Worm (Caenorhabditis elegans) whole organism, mixed stage, embryonic: ENCODE measurements around the gene aipl-1.

Experiments
- ces-1 ChIP-seq: fragments of 150-350 bp; optimal IDR thresholded peaks from 2 replicates; lab custom pipeline; 2014; ENCODE audit warnings: missing biosample characterization, missing genetic modification reagents, missing genetic modification characterization
- elt-1 ChIP-seq: sonication (generic microtip); optimal IDR thresholded peaks from 2 replicates; lab custom pipeline; 2017; ENCODE audit warnings: missing genetic modification characterization, mild to moderate bottlenecking, missing compliant biosample characterization, antibody characterized with exemption, moderate library complexity, borderline replicate concordance; ENCODE audit not compliant: insufficient read depth
- elt-3 ChIP-seq: fragments of 150-350 bp; optimal IDR thresholded peaks from 2 replicates; lab custom pipeline; 2014; ENCODE audit warnings: missing biosample characterization, missing genetic modification characterization
- ham-2 ChIP-seq: fragments of 200-800 bp; sonication (Bioruptor generic); optimal IDR thresholded peaks from 2 replicates; lab custom pipeline; 2018; ENCODE audit warnings: mild to moderate bottlenecking, missing genetic modification characterization, missing compliant biosample characterization
- lin-13 ChIP-seq: fragments of 150-350 bp; optimal IDR thresholded peaks from 2 replicates; lab custom pipeline; 2014; ENCODE audit warnings: missing biosample characterization, missing genetic modification characterization
- pha-4 ChIP-seq: fragments of 150-350 bp; optimal IDR thresholded peaks from 2 replicates; lab custom pipeline; 2018; ENCODE audit warnings: missing biosample characterization, missing genetic modification reagents, missing genetic modification characterization
- snpc-4 ChIP-seq: fragments of 150-350 bp; optimal IDR thresholded peaks from 2 replicates; lab custom pipeline; 2014; ENCODE audit warnings: missing biosample characterization, missing genetic modification characterization
- unc-62 ChIP-seq: fragments of 150-350 bp; optimal IDR thresholded peaks from 2 replicates; lab custom pipeline; 2014; ENCODE audit warnings: missing biosample characterization, missing genetic modification reagents, missing genetic modification characterization

- TF ChIP-seq elt-3 (tag; lab: Kevin White, UChicago): no peak
- TF ChIP-seq snpc-4 (tag; lab: Kevin White, UChicago): no peak
- TF ChIP-seq ces-1: no peak
- no peak for TF ChIP-seq pha-4 (tag; lab: Kevin White, UChicago)
- TF ChIP-seq ham-2 (GFP tag; lab: Kevin White, UChicago): no peak
- no peak for TF ChIP-seq unc-62
- TF ChIP-seq elt-1 (tag; lab: Kevin White, UChicago): no peak
- no peak for TF ChIP-seq lin-13 (tag; lab: Kevin White, UChicago)
Measured at ce11 chrV:15153277-15153676, 16.7 kb upstream of the aipl-1 start, which contains the start of gene srh-55.
